Fruit fly (Drosophila melanogaster): Measurements from ENCODE around the gene CG15042.

CG15042 gene

DNA sequence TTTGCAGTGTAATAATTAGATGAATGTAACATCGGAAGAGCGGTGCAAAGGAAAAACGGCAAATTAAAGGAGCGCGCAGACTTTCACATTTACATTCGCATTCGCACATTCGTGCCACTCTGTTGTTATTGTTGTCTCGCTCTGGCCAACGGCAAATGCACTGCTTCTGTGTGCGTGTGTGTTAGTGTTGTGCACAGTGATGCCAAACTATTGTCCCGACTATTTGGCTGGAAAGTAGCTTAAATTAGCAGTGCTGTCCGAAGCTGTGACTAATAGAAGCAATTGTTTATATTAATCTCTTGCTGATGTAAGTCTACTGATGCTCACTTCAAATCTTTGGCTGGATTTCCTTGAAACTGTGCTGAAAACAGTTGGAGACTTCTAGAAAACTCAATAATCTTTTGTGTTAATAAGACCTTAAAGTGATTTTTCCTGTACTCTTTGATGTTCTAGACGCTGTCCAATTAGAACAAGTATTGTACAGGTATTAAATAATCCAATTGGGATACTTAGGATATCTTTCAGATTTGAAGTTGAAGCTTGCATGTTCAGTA is 12.0 kb downstream of the CG15042 start (continued):
- TF ChIP-seq CG15601 (tag; optimal IDR thresholded peaks at IDR 0.05): no peak
- TF ChIP-seq CG2129 (GFP tag; IDR thresholded peaks at IDR 0.05; ENCODE audit: partially characterized antibody): no peak
- TF ChIP-seq gro (GFP tag; optimal IDR thresholded peaks at IDR 0.05): no peak
- peak in 1 of 2 experiments; percentile 13 for TF ChIP-seq chif (GFP tag; optimal IDR thresholded peaks at IDR 0.05)
- peak; percentile 89 for TF ChIP-seq row (GFP tag; IDR thresholded peaks at IDR 0.05)
- peak; percentile 24 for TF ChIP-seq kay (GFP tag; optimal IDR thresholded peaks at IDR 0.05)
- no peak for TF ChIP-seq lbe (GFP tag; optimal IDR thresholded peaks at IDR 0.05)
- TF ChIP-seq klu (GFP tag; IDR thresholded peaks at IDR 0.05): no peak
- no peak for TF ChIP-seq CG13296 (GFP tag; optimal IDR thresholded peaks at IDR 0.05)
- no peak for TF ChIP-seq Atf3 (GFP tag; optimal IDR thresholded peaks at IDR 0.05)
- TF ChIP-seq CG2678 (tag; optimal IDR thresholded peaks at IDR 0.05): peak; percentile 33
- TF ChIP-seq aop (GFP tag; IDR thresholded peaks at IDR 0.05): no peak
- TF ChIP-seq pum (GFP tag; optimal IDR thresholded peaks at IDR 0.05): no peak
- no peak for TF ChIP-seq ERR (GFP tag; optimal IDR thresholded peaks at IDR 0.05)
- no peak for TF ChIP-seq CG16813 (GFP tag; IDR thresholded peaks at IDR 0.05; ENCODE audit: partially characterized antibody)
- TF ChIP-seq sens (GFP tag): peak; percentile 85
- TF ChIP-seq CoRest (tag; optimal IDR thresholded peaks at IDR 0.05): peak; percentile 43
- TF ChIP-seq CG5245 (GFP tag; optimal IDR thresholded peaks at IDR 0.05): no peak
- no peak for TF ChIP-seq Gug (GFP tag; IDR thresholded peaks at IDR 0.05)
- no peak for TF ChIP-seq tin (GFP tag; optimal IDR thresholded peaks at IDR 0.05)
- TF ChIP-seq D19A (tag; optimal IDR thresholded peaks at IDR 0.05): no peak
- no peak for TF ChIP-seq CG17802 (tag; optimal IDR thresholded peaks at IDR 0.05)
- peak; percentile 22; the same call in 1 of the 2 replicates for TF ChIP-seq Ada2b (GFP tag; IDR thresholded peaks at IDR 0.05)
- TF ChIP-seq cad (GFP tag; optimal IDR thresholded peaks at IDR 0.05): no peak
- TF ChIP-seq CG11723 (GFP tag; optimal IDR thresholded peaks at IDR 0.05): no peak
- peak; percentile 21 for TF ChIP-seq vvl (GFP tag; IDR thresholded peaks at IDR 0.05)
- no peak for TF ChIP-seq CG7963 (GFP tag; IDR thresholded peaks at IDR 0.05; ENCODE audit: partially characterized antibody)
- TF ChIP-seq inv (GFP tag; IDR thresholded peaks at IDR 0.05; ENCODE audit: partially characterized antibody): no peak
- no peak for TF ChIP-seq nerfin-2 (GFP tag; IDR thresholded peaks at IDR 0.05; ENCODE audit: partially characterized antibody)
- no peak for TF ChIP-seq zen (tag; optimal IDR thresholded peaks at IDR 0.05)
- TF ChIP-seq Stat92E (GFP tag; optimal IDR thresholded peaks at IDR 0.05): no peak
- TF ChIP-seq B-H2 (GFP tag; optimal IDR thresholded peaks at IDR 0.05): no peak
- no peak for TF ChIP-seq Lim3 (GFP tag; IDR thresholded peaks at IDR 0.05)
- TF ChIP-seq CG1233 (GFP tag; optimal IDR thresholded peaks at IDR 0.05): peak; percentile 12
- TF ChIP-seq ci (GFP tag; IDR thresholded peaks at IDR 0.05): no peak
- peak; percentile 7 for TF ChIP-seq CG12659 (GFP tag; optimal IDR thresholded peaks at IDR 0.05)
- TF ChIP-seq CG13894 (tag; optimal IDR thresholded peaks at IDR 0.05): no peak
- no peak for TF ChIP-seq Spps (tag; optimal IDR thresholded peaks at IDR 0.05)
- TF ChIP-seq lab (GFP tag; optimal IDR thresholded peaks at IDR 0.05): no peak
- TF ChIP-seq ssp (GFP tag; IDR thresholded peaks at IDR 0.05): no peak
- no peak for TF ChIP-seq CG7928 (GFP tag; optimal IDR thresholded peaks at IDR 0.05)
- no peak for TF ChIP-seq vfl (GFP tag; optimal IDR thresholded peaks at IDR 0.05)
- peak; percentile 53; the same call in 1 of the 2 replicates for TF ChIP-seq CG9932 (GFP tag; IDR thresholded peaks at IDR 0.05)
- TF ChIP-seq yki (optimal IDR thresholded peaks at IDR 0.05): no peak
- peak; percentile 1 for TF ChIP-seq CG8089 (GFP tag; optimal IDR thresholded peaks at IDR 0.05)
- peak; percentile 32 for TF ChIP-seq CG11504 (tag; optimal IDR thresholded peaks at IDR 0.05)
- TF ChIP-seq CG10431 (GFP tag; optimal IDR thresholded peaks at IDR 0.05): no peak
- TF ChIP-seq CG18262 (tag; optimal IDR thresholded peaks at IDR 0.05): peak; percentile 35
- TF ChIP-seq CG15514 (GFP tag; optimal IDR thresholded peaks at IDR 0.05): peak; percentile 1
- peak; percentile 22 for TF ChIP-seq Nf-YC (tag; optimal IDR thresholded peaks at IDR 0.05)
- no peak for TF ChIP-seq CG7745 (tag; optimal IDR thresholded peaks at IDR 0.05)
